Worm (Caenorhabditis elegans) whole organism, late embryonic: ENCODE data around the gene K08F4.12.

Experiments used
- C08G9.2 ChIP-seq: sonication (generic microtip); optimal IDR thresholded peaks from 2 replicates; lab custom pipeline; 2016; ENCODE audit warnings: mild to moderate bottlenecking, missing genetic modification characterization, moderate library complexity, missing compliant biosample characterization
- F13H6.1 ChIP-seq: sonication (generic microtip); optimal IDR thresholded peaks from 2 replicates; lab custom pipeline; 2016; ENCODE audit warnings: missing genetic modification characterization, missing compliant biosample characterization
- T23F11.4 ChIP-seq: fragments of 200-800 bp; sonication (Bioruptor generic); optimal IDR thresholded peaks from 2 replicates; lab custom pipeline; 2018; ENCODE audit warnings: mild to moderate bottlenecking, missing genetic modification characterization, missing compliant biosample characterization
- Y22D7AL.16 ChIP-seq: sonication (generic microtip); optimal IDR thresholded peaks from 2 replicates; lab custom pipeline; 2016; ENCODE audit warnings: missing genetic modification characterization, missing compliant biosample characterization
- ceh-14 ChIP-seq: sonication (generic microtip); optimal IDR thresholded peaks from 2 replicates; lab custom pipeline; 2016; ENCODE audit warnings: missing genotype, missing genetic modification characterization, missing compliant biosample characterization
- ceh-18 ChIP-seq: sonication (generic microtip); optimal IDR thresholded peaks from 2 replicates; lab custom pipeline; 2016; ENCODE audit warnings: missing genetic modification characterization, missing compliant biosample characterization
- ceh-19 ChIP-seq: fragments of 200-800 bp; sonication (Bioruptor generic); optimal IDR thresholded peaks from 2 replicates; lab custom pipeline; 2018; ENCODE audit warnings: mild to moderate bottlenecking, missing genetic modification characterization, missing compliant biosample characterization
- ceh-22 ChIP-seq: sonication (generic microtip); optimal IDR thresholded peaks from 2 replicates; lab custom pipeline; 2017; ENCODE audit warnings: missing biosample characterization, missing genetic modification characterization
- ceh-30 ChIP-seq: fragments of 150-350 bp; optimal IDR thresholded peaks from 2 replicates; lab custom pipeline; 2014; ENCODE audit warnings: missing biosample characterization, missing genetic modification characterization
- ceh-34 ChIP-seq: sonication (generic microtip); optimal IDR thresholded peaks from 2 replicates; lab custom pipeline; 2016; ENCODE audit warnings: mild to moderate bottlenecking, missing genetic modification characterization, missing compliant biosample characterization
- ceh-6 ChIP-seq: fragments of 200-800 bp; sonication (Bioruptor generic); optimal IDR thresholded peaks from 2 replicates; lab custom pipeline; 2018; ENCODE audit warnings: mild to moderate bottlenecking, missing genetic modification characterization, missing compliant biosample characterization
- ceh-9 ChIP-seq: sonication (generic microtip); optimal IDR thresholded peaks from 2 replicates; lab custom pipeline; 2016; ENCODE audit warnings: mild to moderate bottlenecking, missing genetic modification characterization, inconsistent platforms, missing compliant biosample characterization
- che-1 ChIP-seq: sonication (generic microtip); optimal IDR thresholded peaks from 2 replicates; lab custom pipeline; 2016; ENCODE audit warnings: mild to moderate bottlenecking, missing genetic modification characterization, missing compliant biosample characterization
- dve-1 ChIP-seq: sonication (generic microtip); optimal IDR thresholded peaks from 2 replicates; lab custom pipeline; 2017; ENCODE audit warnings: antibody characterized with exemption, mild to moderate bottlenecking, missing genetic modification characterization, missing compliant biosample characterization
- hlh-15 ChIP-seq: sonication (generic microtip); optimal IDR thresholded peaks from 2 replicates; lab custom pipeline; 2016; ENCODE audit warnings: missing genetic modification characterization, missing compliant biosample characterization
- hlh-6 ChIP-seq: sonication (generic microtip); optimal IDR thresholded peaks from 2 replicates; lab custom pipeline; 2016; ENCODE audit warnings: missing genotype, missing genetic modification characterization, missing compliant biosample characterization
- hlh-8 ChIP-seq: sonication (generic microtip); optimal IDR thresholded peaks from 2 replicates; lab custom pipeline; 2016; ENCODE audit warnings: missing genotype, missing genetic modification characterization, missing compliant biosample characterization
- lin-11 ChIP-seq: fragments of 200-800 bp; sonication (Bioruptor generic); optimal IDR thresholded peaks from 2 replicates; lab custom pipeline; 2018; ENCODE audit warnings: mild to moderate bottlenecking, missing genetic modification characterization, missing compliant biosample characterization
- nfya-1 ChIP-seq: sonication (generic microtip); optimal IDR thresholded peaks from 2 replicates; lab custom pipeline; 2017; ENCODE audit warnings: missing genetic modification characterization, mild to moderate bottlenecking, missing compliant biosample characterization, antibody characterized with exemption, moderate library complexity
- nhr-11 ChIP-seq: fragments of 150-350 bp; optimal IDR thresholded peaks from 2 replicates; lab custom pipeline; 2014; ENCODE audit warnings: missing biosample characterization, missing genetic modification characterization
- odd-2 ChIP-seq: sonication (generic microtip); optimal IDR thresholded peaks from 2 replicates; lab custom pipeline; 2017; ENCODE audit warnings: antibody characterized with exemption, mild to moderate bottlenecking, missing genetic modification characterization, missing compliant biosample characterization
- pat-9 ChIP-seq: fragments of 200-800 bp; sonication (Bioruptor generic); optimal IDR thresholded peaks from 2 replicates; lab custom pipeline; 2018; ENCODE audit warnings: mild to moderate bottlenecking, missing genetic modification characterization, moderate library complexity, missing compliant biosample characterization
- pha-2 ChIP-seq: sonication (generic microtip); optimal IDR thresholded peaks from 2 replicates; lab custom pipeline; 2017; ENCODE audit warnings: mild to moderate bottlenecking, missing genetic modification characterization, missing compliant biosample characterization
- pha-4 ChIP-seq: fragments of 150-350 bp; optimal IDR thresholded peaks from 2 replicates; lab custom pipeline; 2018; ENCODE audit warnings: missing biosample characterization, missing genetic modification reagents, missing genetic modification characterization
- pqm-1 ChIP-seq: sonication (generic microtip); optimal IDR thresholded peaks from 2 replicates; lab custom pipeline; 2016; ENCODE audit warnings: missing genetic modification characterization, missing compliant biosample characterization
- pros-1 ChIP-seq: fragments of 150-350 bp; optimal IDR thresholded peaks from 2 replicates; lab custom pipeline; 2014; ENCODE audit warnings: missing biosample characterization, missing genetic modification reagents, missing genetic modification characterization
- ref-2 ChIP-seq: sonication (generic microtip); optimal IDR thresholded peaks from 2 replicates; lab custom pipeline; 2016; ENCODE audit warnings: missing genetic modification characterization, missing compliant biosample characterization
- rnt-1 ChIP-seq: sonication (generic microtip); optimal IDR thresholded peaks from 2 replicates; lab custom pipeline; 2016; ENCODE audit warnings: missing genetic modification characterization, missing compliant biosample characterization
- sdc-2 ChIP-seq: sonication (generic microtip); optimal IDR thresholded peaks from 2 replicates; lab custom pipeline; 2016; ENCODE audit warnings: missing genotype, missing genetic modification characterization, missing compliant biosample characterization
- sox-4 ChIP-seq: sonication (generic microtip); optimal IDR thresholded peaks from 2 replicates; lab custom pipeline; 2017; ENCODE audit warnings: mild to moderate bottlenecking, missing genetic modification characterization, inconsistent platforms, missing compliant biosample characterization
- tbx-2 ChIP-seq: sonication (generic microtip); optimal IDR thresholded peaks from 2 replicates; lab custom pipeline; 2016; ENCODE audit warnings: missing genetic modification characterization, missing compliant biosample characterization
- unc-3 ChIP-seq, 2 experiments: fragments of 200-800 bp in 1 of 2; sonication (Bioruptor generic) in 1 of 2; sonication (generic microtip) in 1 of 2; conservative IDR thresholded peaks in 1 of 2; optimal IDR thresholded peaks in 1 of 2; 2 replicates each; pipeline versions ENCODE4 v1.3.6 to Lab custom; 2016 to 2022; ENCODE audit warnings: missing compliant biosample characterization in 2 of 2, missing genetic modification characterization in 2 of 2, missing genetic modification reagents in 1 of 2
- unc-42 ChIP-seq: sonication (generic microtip); optimal IDR thresholded peaks from 2 replicates; lab custom pipeline; 2016; ENCODE audit warnings: missing genotype, missing genetic modification characterization, missing compliant biosample characterization
- unc-86 ChIP-seq: sonication (generic microtip); optimal IDR thresholded peaks from 2 replicates; lab custom pipeline; 2016; ENCODE audit warnings: missing genetic modification characterization, missing compliant biosample characterization
- ztf-16 ChIP-seq: sonication (generic microtip); optimal IDR thresholded peaks from 2 replicates; lab custom pipeline; 2017; ENCODE audit warnings: missing genetic modification characterization, missing compliant biosample characterization

K08F4.12 gene

ce11 chrIV:10148938-10149337 lies 11.0 kb downstream of the K08F4.12 start, which contains the start of gene pigs-1:
TSS of gene pigs-1 (minus strand) at chrIV:10149038.
- TF ChIP-seq pha-2 (tag; lab: Kevin White, UChicago) (no peak), unc-3 (GFP tag; conservative IDR thresholded peaks at IDR 0.05; lab: Robert Waterston, UW) (no peak), unc-3 (tag; optimal IDR thresholded peaks at IDR 0.05; lab: Kevin White, UChicago) (no peak)

ce11 chrIV:10150552-10151004 lies 12.7 kb downstream of the K08F4.12 start, which contains the start of gene tsp-12:
TSS of gene tsp-12 (minus strand) at chrIV:10150602.
- TF ChIP-seq sdc-2 (no peak), ceh-34 (tag; lab: Kevin White, UChicago) (peak; percentile 15), hlh-6 (tag; lab: Kevin White, UChicago) (no peak), dve-1 (tag; lab: Kevin White, UChicago) (no peak), ceh-6 (GFP tag; lab: Kevin White, UChicago) (no peak), ceh-22 (tag; lab: Kevin White, UChicago) (no peak), unc-42 (tag; lab: Kevin White, UChicago) (peak; percentile 29), hlh-8 (tag; lab: Kevin White, UChicago) (no peak)

- TF ChIP-seq hlh-15 (tag; lab: Kevin White, UChicago) (no peak), unc-42 (tag; lab: Kevin White, UChicago) (peak; percentile 84), unc-3 (GFP tag; conservative IDR thresholded peaks at IDR 0.05; lab: Robert Waterston, UW) (no peak), unc-3 (tag; optimal IDR thresholded peaks at IDR 0.05; lab: Kevin White, UChicago) (no peak), nfya-1 (peak; percentile 28)
Observed at ce11 chrIV:10151439-10151997, 13.6 kb downstream of the K08F4.12 start, which contains the start of gene copg-1. TSS of gene copg-1 (plus strand) at chrIV:10151947.

ce11 chrIV:10153479-10153878 lies 15.6 kb downstream of the K08F4.12 start:
- TF ChIP-seq ceh-9 (tag; lab: Kevin White, UChicago), result no peak
- TF ChIP-seq nhr-11 (tag; lab: Kevin White, UChicago), result no peak
- TF ChIP-seq unc-86 (tag; lab: Kevin White, UChicago), result no peak
- no peak for TF ChIP-seq hlh-15 (tag; lab: Kevin White, UChicago)
- no peak for TF ChIP-seq ceh-18 (tag; lab: Kevin White, UChicago)
- TF ChIP-seq Y22D7AL.16, result no peak
- TF ChIP-seq pha-4 (tag; lab: Kevin White, UChicago), result no peak
- no peak for TF ChIP-seq hlh-8 (tag; lab: Kevin White, UChicago)
- TF ChIP-seq pat-9 (tag; lab: Kevin White, UChicago), result no peak
- TF ChIP-seq tbx-2 (tag; lab: Kevin White, UChicago), result no peak
- no peak for TF ChIP-seq odd-2 (tag; lab: Kevin White, UChicago)
- TF ChIP-seq, all 69 proteins: peak for 0

ce11 chrIV:10155475-10155874 lies 17.6 kb downstream of the K08F4.12 start, which contains the start of gene ttr-54:
TSS of gene ttr-54 (plus strand) at chrIV:10155775.
- TF ChIP-seq che-1 (tag; lab: Kevin White, UChicago) (no peak), nhr-11 (tag; lab: Kevin White, UChicago) (no peak), ztf-16 (tag; lab: Kevin White, UChicago) (no peak)

- TF ChIP-seq C08G9.2 (tag; lab: Kevin White, UChicago), result no peak
- no peak for TF ChIP-seq ceh-14
- no peak for TF ChIP-seq T23F11.4
- TF ChIP-seq unc-42 (tag; lab: Kevin White, UChicago), result no peak
- TF ChIP-seq hlh-15 (tag; lab: Kevin White, UChicago), result no peak
- no peak for TF ChIP-seq pros-1 (tag; lab: Kevin White, UChicago)
- TF ChIP-seq rnt-1 (tag; lab: Kevin White, UChicago), result no peak
- TF ChIP-seq ceh-30 (tag; lab: Kevin White, UChicago), result no peak
- no peak for TF ChIP-seq F13H6.1 (tag; lab: Kevin White, UChicago)
- TF ChIP-seq ceh-19 (GFP tag; lab: Kevin White, UChicago), result no peak
- no peak for TF ChIP-seq lin-11 (tag; lab: Kevin White, UChicago)
- TF ChIP-seq ref-2 (tag; lab: Kevin White, UChicago), result no peak
- TF ChIP-seq pqm-1 (tag; lab: Kevin White, UChicago), result no peak
- no peak for TF ChIP-seq sox-4
- TF ChIP-seq, all 69 proteins: peak for 0
Observed at ce11 chrIV:10157034-10157433, 19.1 kb downstream of the K08F4.12 start.
